Worm (Caenorhabditis elegans) whole organism, late embryonic: ENCODE measurements around the gene tag-307.

Source experiments
- C08G9.2 ChIP-seq: sonication (generic microtip); optimal IDR thresholded peaks from 2 replicates; lab custom pipeline; 2016; ENCODE audit warnings: mild to moderate bottlenecking, missing genetic modification characterization, moderate library complexity, missing compliant biosample characterization
- ceh-22 ChIP-seq: sonication (generic microtip); optimal IDR thresholded peaks from 2 replicates; lab custom pipeline; 2017; ENCODE audit warnings: missing biosample characterization, missing genetic modification characterization

ce11 chrIII:7819866-7820265 is 37.2 kb downstream of the tag-307 start:
- TF ChIP-seq C08G9.2 (tag; lab: Kevin White, UChicago) = no peak
- TF ChIP-seq ceh-22 = no peak
